Fruit fly (Drosophila melanogaster) whole organism, prepupa: ENCODE results near the gene CG13280.

ENCODE experiments used
- Blimp-1 ChIP-seq: fragments of 200-800 bp; sonication (Bioruptor generic); optimal IDR thresholded peaks from 3 replicates; lab custom pipeline; 2017; ENCODE audit warnings: missing biosample characterization, missing genetic modification characterization, mild to moderate bottlenecking, moderate library complexity, missing genetic modification reagents
- CG11294 ChIP-seq: fragments of 200-800 bp; sonication (Bioruptor generic); IDR thresholded peaks from 2 replicates; pipeline ENCODE4 v1.3.6; 2022; ENCODE audit warnings: missing biosample characterization, missing genetic modification characterization
- CG11762 ChIP-seq: fragments of 200-800 bp; sonication (Bioruptor generic); optimal IDR thresholded peaks from 3 replicates; lab custom pipeline; 2016; ENCODE audit warnings: missing biosample characterization, missing genetic modification characterization; ENCODE audit not compliant: insufficient read depth
- CG11902 ChIP-seq: fragments of 200-800 bp; sonication (Bioruptor generic); optimal IDR thresholded peaks from 3 replicates; lab custom pipeline; 2016; ENCODE audit warnings: missing biosample characterization, missing genetic modification characterization
- CG15336 ChIP-seq: fragments of 200-800 bp; sonication (Bioruptor generic); IDR thresholded peaks from 2 replicates; pipeline ENCODE4 v1.3.6; 2022; ENCODE audit warnings: missing biosample characterization, missing genetic modification characterization
- CG1621 ChIP-seq: fragments of 200-800 bp; sonication (Bioruptor generic); optimal IDR thresholded peaks from 3 replicates; lab custom pipeline; 2018; ENCODE audit warnings: missing biosample characterization, mild to moderate bottlenecking, missing genetic modification characterization
- CG3032 ChIP-seq: fragments of 200-800 bp; optimal IDR thresholded peaks from 2 replicates; lab custom pipeline; 2019; ENCODE audit warnings: missing biosample characterization, mild to moderate bottlenecking, missing genetic modification characterization, moderate library complexity
- CG4318 ChIP-seq: fragments of 200-800 bp; sonication (Bioruptor generic); optimal IDR thresholded peaks from 3 replicates; lab custom pipeline; 2017; ENCODE audit warnings: missing biosample characterization, mild to moderate bottlenecking, missing genetic modification characterization
- CG6163 ChIP-seq: fragments of 200-800 bp; sonication (Bioruptor generic); IDR thresholded peaks from 3 replicates; pipeline ENCODE4 v1.3.6; 2022; ENCODE audit warnings: missing biosample characterization, missing genetic modification characterization
- CG6276 ChIP-seq: fragments of 200-800 bp; sonication (Bioruptor generic); optimal IDR thresholded peaks from 2 replicates; lab custom pipeline; 2017; ENCODE audit warnings: missing biosample characterization, mild to moderate bottlenecking, missing genetic modification characterization
- CG6854 ChIP-seq: fragments of 200-800 bp; sonication (Bioruptor generic); optimal IDR thresholded peaks from 2 replicates; lab custom pipeline; 2017; ENCODE audit warnings: missing biosample characterization, mild to moderate bottlenecking, missing genetic modification characterization
- CG8119 ChIP-seq: fragments of 200-800 bp; sonication (Bioruptor generic); IDR thresholded peaks from 3 replicates; pipeline ENCODE4 v1.3.6; 2022; ENCODE audit warnings: missing biosample characterization, missing genetic modification characterization
- CG8319 ChIP-seq: fragments of 200-800 bp; sonication (Bioruptor generic); optimal IDR thresholded peaks from 3 replicates; lab custom pipeline; 2016; ENCODE audit warnings: missing biosample characterization, missing genetic modification characterization
- CG8632 ChIP-seq: fragments of 200-800 bp; sonication (Bioruptor generic); optimal IDR thresholded peaks from 3 replicates; lab custom pipeline; 2016; ENCODE audit warnings: missing biosample characterization, missing genetic modification characterization
- CG9139 ChIP-seq: fragments of 200-800 bp; sonication (Bioruptor generic); optimal IDR thresholded peaks from 3 replicates; lab custom pipeline; 2017; ENCODE audit warnings: missing biosample characterization, mild to moderate bottlenecking, missing genetic modification characterization
- Eip75B ChIP-seq: fragments of 200-800 bp; sonication (Bioruptor generic); optimal IDR thresholded peaks from 3 replicates; lab custom pipeline; 2016; ENCODE audit warnings: missing biosample characterization, missing genetic modification characterization
- Eip78C ChIP-seq: fragments of 200-800 bp; sonication (Bioruptor generic); peaks from one replicate; lab custom pipeline; 2016; ENCODE audit warnings: missing biosample characterization, missing genetic modification characterization
- Eip93F ChIP-seq: fragments of 200-800 bp; sonication (Bioruptor generic); optimal IDR thresholded peaks from 2 replicates; lab custom pipeline; 2016; ENCODE audit warnings: missing biosample characterization, mild to moderate bottlenecking, missing genetic modification characterization
- Ets21C ChIP-seq: fragments of 200-800 bp; sonication (Bioruptor generic); optimal IDR thresholded peaks from 3 replicates; lab custom pipeline; 2016; ENCODE audit warnings: missing biosample characterization, missing genetic modification characterization
- Ets96B ChIP-seq: fragments of 200-800 bp; optimal IDR thresholded peaks from 2 replicates; lab custom pipeline; 2019; ENCODE audit warnings: missing biosample characterization, mild to moderate bottlenecking, missing genetic modification characterization, moderate library complexity
- Gug ChIP-seq: fragments of 200-800 bp; sonication (Bioruptor generic); IDR thresholded peaks from 2 replicates; pipeline ENCODE4 v1.3.6; 2022; ENCODE audit warnings: missing biosample characterization, missing genetic modification characterization
- Hr38 ChIP-seq: sonication (Bioruptor generic); optimal IDR thresholded peaks from 2 replicates; lab custom pipeline; 2016; ENCODE audit warnings: missing biosample characterization, missing genetic modification characterization
- Hr39 ChIP-seq: fragments of 200-800 bp; sonication (Bioruptor generic); optimal IDR thresholded peaks from 2 replicates; lab custom pipeline; 2016; ENCODE audit warnings: missing biosample characterization, missing genetic modification characterization
- Met ChIP-seq: fragments of 200-800 bp; sonication (Bioruptor generic); optimal IDR thresholded peaks from 3 replicates; lab custom pipeline; 2016; ENCODE audit warnings: missing biosample characterization, missing genetic modification characterization
- Smox ChIP-seq: fragments of 200-800 bp; sonication (Bioruptor generic); optimal IDR thresholded peaks from 3 replicates; lab custom pipeline; 2016; ENCODE audit warnings: missing biosample characterization, missing genetic modification characterization
- Sox15 ChIP-seq: fragments of 200-800 bp; sonication (Bioruptor generic); optimal IDR thresholded peaks from 3 replicates; lab custom pipeline; 2016; ENCODE audit warnings: missing biosample characterization, missing genetic modification characterization
- acj6 ChIP-seq: fragments of 200-800 bp; sonication (Bioruptor generic); optimal IDR thresholded peaks from 3 replicates; lab custom pipeline; 2016; ENCODE audit warnings: missing biosample characterization, missing genetic modification characterization
- cyc ChIP-seq: fragments of 200-800 bp; sonication (Bioruptor generic); optimal IDR thresholded peaks from 3 replicates; lab custom pipeline; 2016; ENCODE audit warnings: missing biosample characterization, missing genetic modification characterization
- dac ChIP-seq: fragments of 200-800 bp; sonication (Bioruptor generic); optimal IDR thresholded peaks from 2 replicates; lab custom pipeline; 2017; ENCODE audit warnings: missing biosample characterization, mild to moderate bottlenecking, missing genetic modification characterization
- dsx ChIP-seq: fragments of 200-800 bp; optimal IDR thresholded peaks from 3 replicates; lab custom pipeline; 2019; ENCODE audit warnings: missing biosample characterization, mild to moderate bottlenecking, missing genetic modification characterization, moderate library complexity; ENCODE audit not compliant: poor library complexity, severe bottlenecking
- eg ChIP-seq: fragments of 200-800 bp; sonication (Bioruptor generic); IDR thresholded peaks from 3 replicates; pipeline ENCODE4 v1.3.6; 2022; ENCODE audit warnings: missing biosample characterization, missing genetic modification characterization
- esn ChIP-seq: fragments of 200-800 bp; sonication (Bioruptor generic); optimal IDR thresholded peaks from 2 replicates; lab custom pipeline; 2016; ENCODE audit warnings: missing biosample characterization, mild to moderate bottlenecking, missing genetic modification characterization, moderate library complexity
- fd59A ChIP-seq: fragments of 200-800 bp; sonication (Bioruptor generic); optimal IDR thresholded peaks from 2 replicates; lab custom pipeline; 2017; ENCODE audit warnings: missing biosample characterization, mild to moderate bottlenecking, missing genetic modification characterization, missing genetic modification reagents
- fkh ChIP-seq: fragments of 200-800 bp; sonication (Bioruptor generic); optimal IDR thresholded peaks from 3 replicates; lab custom pipeline; 2017; ENCODE audit warnings: missing biosample characterization, mild to moderate bottlenecking, missing genetic modification characterization, moderate library complexity
- lz ChIP-seq: fragments of 200-800 bp; sonication (Bioruptor generic); optimal IDR thresholded peaks from 3 replicates; lab custom pipeline; 2016; ENCODE audit warnings: missing biosample characterization, missing genetic modification characterization
- net ChIP-seq: fragments of 200-800 bp; sonication (Bioruptor generic); optimal IDR thresholded peaks from 3 replicates; lab custom pipeline; 2016; ENCODE audit warnings: missing biosample characterization, missing genetic modification characterization
- spab ChIP-seq: fragments of 200-800 bp; sonication (Bioruptor generic); optimal IDR thresholded peaks from 2 replicates; lab custom pipeline; 2017; ENCODE audit warnings: missing biosample characterization, mild to moderate bottlenecking, missing genetic modification characterization, missing genetic modification reagents
- ss ChIP-seq, 2 experiments: fragments of 200-800 bp; sonication (Bioruptor generic); optimal IDR thresholded peaks; 2 replicates in 1 of 2; 3 replicates in 1 of 2; lab custom pipeline; 2017 to 2018; ENCODE audit warnings: mild to moderate bottlenecking in 2 of 2, missing biosample characterization in 2 of 2, missing genetic modification characterization in 2 of 2, moderate library complexity in 1 of 2
- svp ChIP-seq: fragments of 200-800 bp; sonication (Bioruptor generic); peaks from one replicate; lab custom pipeline; 2016; ENCODE audit warnings: missing biosample characterization, missing genetic modification characterization
- vri ChIP-seq: fragments of 200-800 bp; sonication (Bioruptor generic); optimal IDR thresholded peaks from 3 replicates; lab custom pipeline; 2016; ENCODE audit warnings: missing biosample characterization, mild to moderate bottlenecking, missing genetic modification characterization

CG13280 gene

DNA sequence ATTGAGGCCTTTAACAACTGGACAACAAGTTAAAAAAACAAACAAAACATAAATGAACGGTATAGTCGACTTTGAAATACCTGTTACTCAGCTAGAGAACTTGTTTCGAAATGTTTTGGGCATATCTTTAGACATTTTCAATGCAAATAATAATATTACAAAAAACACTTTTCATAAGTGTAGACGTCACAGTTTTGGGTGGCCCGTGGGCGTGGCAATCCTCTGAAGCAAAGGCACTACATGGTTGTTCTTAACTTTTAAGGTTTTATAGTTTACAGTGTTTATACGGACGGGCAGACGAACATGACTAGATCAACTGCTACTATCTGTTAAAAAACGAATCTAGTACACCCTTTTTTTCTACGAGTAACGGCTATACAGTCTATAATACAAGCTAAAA lies 21.6 kb upstream of the CG13280 start (continued):
- TF ChIP-seq CG11294 (GFP tag; lab: Robert Waterston, UW) (no peak), spab (GFP tag; lab: Kevin White, UChicago) (peak; percentile 10), lz (GFP tag; lab: Kevin White, UChicago) (peak; percentile 46), CG6276 (GFP tag; lab: Kevin White, UChicago) (no peak), Gug (no peak), cyc (GFP tag; lab: Kevin White, UChicago) (peak; percentile 11), eg (GFP tag; lab: Robert Waterston, UW) (no peak), svp (GFP tag; lab: Kevin White, UChicago) (peak; percentile 74), Eip93F (no peak), ss (GFP tag; optimal IDR thresholded peaks at IDR 0.05; lab: Kevin White, UChicago) (no peak), Ets21C (GFP tag; lab: Kevin White, UChicago) (peak; percentile 23), Smox (GFP tag; lab: Kevin White, UChicago) (peak; percentile 41), CG11762 (no peak), CG6163 (GFP tag; lab: Robert Waterston, UW) (no peak), Ets96B (tag; lab: Kevin White, UChicago) (no peak), esn (GFP tag; lab: Kevin White, UChicago) (peak; percentile 70), Hr39 (GFP tag; lab: Kevin White, UChicago) (peak; percentile 52), CG4318 (GFP tag; lab: Kevin White, UChicago) (no peak)

- TF ChIP-seq fd59A (GFP tag; lab: Kevin White, UChicago) (no peak), CG8319 (GFP tag; lab: Kevin White, UChicago) (no peak), dac (GFP tag; lab: Kevin White, UChicago) (no peak), lz (GFP tag; lab: Kevin White, UChicago) (no peak), spab (GFP tag; lab: Kevin White, UChicago) (no peak), CG6854 (no peak), Met (no peak), CG11294 (GFP tag; lab: Robert Waterston, UW) (no peak), Eip75B (GFP tag; lab: Kevin White, UChicago) (no peak), Smox (GFP tag; lab: Kevin White, UChicago) (no peak), Hr39 (GFP tag; lab: Kevin White, UChicago) (no peak), acj6 (no peak), CG8632 (no peak), net (GFP tag; lab: Kevin White, UChicago) (no peak), dsx (GFP tag; lab: Kevin White, UChicago) (no peak), Ets21C (GFP tag; lab: Kevin White, UChicago) (no peak), CG6276 (GFP tag; lab: Kevin White, UChicago) (no peak), Blimp-1 (GFP tag; lab: Kevin White, UChicago) (no peak), CG3032 (tag; lab: Kevin White, UChicago) (no peak)
- TF ChIP-seq, all 60 proteins: peak for 0
Observed at dm6 chr2L:16839665-16840064, 18.8 kb upstream of the CG13280 start.

DNA sequence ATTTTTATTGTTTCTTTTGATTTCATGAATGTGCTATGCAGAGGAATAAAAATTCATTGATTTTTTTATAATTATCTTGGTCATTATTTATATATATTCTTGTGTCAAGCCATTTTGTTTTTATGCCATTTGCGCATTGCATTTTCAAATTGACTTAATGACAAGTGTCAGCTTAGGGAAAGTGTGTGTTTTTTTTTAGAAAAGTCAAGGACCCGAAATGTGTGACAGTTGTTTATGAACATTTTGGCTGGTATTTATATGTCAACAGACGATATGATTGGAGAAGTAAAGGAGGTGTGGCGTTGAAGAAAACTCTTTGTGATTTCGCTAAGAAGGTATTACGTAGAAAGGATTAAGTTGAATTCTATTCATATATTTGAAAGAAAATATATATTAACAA lies 16.8 kb upstream of the CG13280 start, which contains the start of the genes SclA and SclB:
Gene SclA (plus strand): TSS at position 301 of the 400 bp plus-strand sequence.
Gene SclB (plus strand): TSS at position 301 of the 400 bp plus-strand sequence.
- TF ChIP-seq fd59A (GFP tag; lab: Kevin White, UChicago) (no peak), Hr38 (GFP tag; lab: Kevin White, UChicago) (no peak), CG8319 (GFP tag; lab: Kevin White, UChicago) (no peak), Sox15 (GFP tag; lab: Kevin White, UChicago) (no peak), CG8632 (no peak), CG11294 (GFP tag; lab: Robert Waterston, UW) (no peak), fkh (GFP tag; lab: Kevin White, UChicago) (no peak), CG9139 (GFP tag; lab: Kevin White, UChicago) (no peak)
- TF ChIP-seq, all 60 proteins: peak for 0

DNA sequence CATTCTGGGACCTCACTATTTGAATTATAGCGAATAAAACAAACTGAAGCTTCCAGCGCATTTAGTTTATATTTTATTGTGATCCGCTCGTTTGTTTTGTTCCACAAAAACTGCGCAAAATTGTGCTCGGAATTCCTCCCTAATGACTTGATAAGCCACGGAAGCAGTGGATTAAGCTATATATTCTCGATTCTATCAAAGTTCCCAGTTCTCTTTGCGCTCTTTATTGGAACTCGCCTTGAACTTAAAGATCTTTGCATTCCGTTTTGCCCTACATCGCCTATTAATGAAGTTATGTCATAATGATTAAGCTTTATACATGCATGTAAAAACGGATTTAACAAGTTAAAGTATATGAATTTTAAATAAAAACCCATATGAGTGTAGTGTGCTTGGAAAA lies 16.3 kb upstream of the CG13280 start, which contains the start of gene Nepl9:
Gene Nepl9 (minus strand): TSS at position 101 of the 400 bp plus-strand sequence.
- no peak for TF ChIP-seq CG11902 (GFP tag; lab: Kevin White, UChicago)
- TF ChIP-seq Ets96B (tag; lab: Kevin White, UChicago) = no peak
- TF ChIP-seq CG15336 (GFP tag; lab: Robert Waterston, UW) = no peak
- no peak for TF ChIP-seq Met
- TF ChIP-seq svp (GFP tag; lab: Kevin White, UChicago) = no peak
- no peak for TF ChIP-seq CG1621 (tag; lab: Kevin White, UChicago)
- no peak for TF ChIP-seq CG8119
- no peak for TF ChIP-seq Sox15 (GFP tag; lab: Kevin White, UChicago)
- no peak for TF ChIP-seq Eip78C (GFP tag; lab: Kevin White, UChicago)
- TF ChIP-seq vri (GFP tag; lab: Kevin White, UChicago) = no peak
- no peak for TF ChIP-seq Hr38 (GFP tag; lab: Kevin White, UChicago)
- no peak for TF ChIP-seq lz (GFP tag; lab: Kevin White, UChicago)
- TF ChIP-seq CG8632 = no peak
